Worm (Caenorhabditis elegans): ENCODE results near the gene kbp-1.

DNA sequence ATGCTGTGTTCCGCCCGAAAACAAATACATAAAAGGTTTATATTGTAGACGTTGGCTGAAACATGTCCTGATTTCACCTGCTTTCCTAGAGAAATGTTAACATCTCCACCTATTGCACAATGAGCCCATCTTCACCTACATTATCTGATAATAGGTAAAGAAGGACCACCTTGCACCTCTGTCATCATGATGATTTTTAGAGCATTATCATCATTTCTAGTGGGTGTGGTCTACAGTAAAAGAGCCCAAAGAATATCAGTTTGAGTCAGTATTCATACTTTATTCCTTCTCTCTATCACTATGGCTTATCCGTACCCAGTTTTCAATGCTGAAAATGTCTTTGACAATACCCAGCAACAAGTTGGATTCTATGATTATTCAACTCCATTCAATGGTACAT lies 14.8 kb downstream of the kbp-1 start, which contains the start of gene med-2:
- TF ChIP-seq nhr-237 (tag; optimal IDR thresholded peaks at IDR 0.05) (no peak), sptf-1 (tag; optimal IDR thresholded peaks at IDR 0.05) (no peak), ztf-11 (tag; optimal IDR thresholded peaks at IDR 0.05) (no peak), blmp-1 (tag; optimal IDR thresholded peaks at IDR 0.05) (no peak), snpc-4 (tag; optimal IDR thresholded peaks at IDR 0.05) (no peak), sem-2 (GFP tag; optimal IDR thresholded peaks at IDR 0.05) (no peak), nhr-76 (tag; optimal IDR thresholded peaks at IDR 0.05) (no peak), M03D4.4 (tag; optimal IDR thresholded peaks at IDR 0.05) (no peak), pha-4 (tag; optimal IDR thresholded peaks at IDR 0.05) (no peak), unc-62 (GFP tag; optimal IDR thresholded peaks at IDR 0.05) (no peak), lsy-2 (tag; optimal IDR thresholded peaks at IDR 0.05) (no peak)

All from whole organism, mixed stage, embryonic.